Worm (Caenorhabditis elegans): ENCODE measurements around the gene nish-1.

ce11 chrIV:10916134-10916533 is 52.0 kb downstream of the nish-1 start:
- no peak for TF ChIP-seq ama-1 (optimal IDR thresholded peaks at IDR 0.05)
- no peak for TF ChIP-seq ama-1 (GFP tag; optimal IDR thresholded peaks at IDR 0.05)
- no peak for TF ChIP-seq ccch-3 (GFP tag; optimal IDR thresholded peaks at IDR 0.05)
- no peak for TF ChIP-seq F23B12.7 (tag; optimal IDR thresholded peaks at IDR 0.05; ENCODE audit: insufficient read depth)
- TF ChIP-seq madf-3 (GFP tag; IDR thresholded peaks at IDR 0.05): no peak
- TF ChIP-seq mel-28 (tag; optimal IDR thresholded peaks at IDR 0.05; ENCODE audit: borderline replicate concordance): no peak
- no peak for TF ChIP-seq snpc-4 (GFP tag; optimal IDR thresholded peaks at IDR 0.05)
- TF ChIP-seq snpc-4 (tag; optimal IDR thresholded peaks at IDR 0.05): no peak
- TF ChIP-seq gei-17 (GFP tag; optimal IDR thresholded peaks at IDR 0.05): no peak
- no peak for TF ChIP-seq nhr-80 (tag; optimal IDR thresholded peaks at IDR 0.05)
- no peak for TF ChIP-seq egrh-3 (GFP tag; IDR thresholded peaks at IDR 0.05)
- no peak for TF ChIP-seq lir-1 (GFP tag; conservative IDR thresholded peaks at IDR 0.05)
- TF ChIP-seq hlh-26 (GFP tag; conservative IDR thresholded peaks at IDR 0.05): no peak

Measured in whole organism, young adult.